Worm (Caenorhabditis elegans): ENCODE results near the gene lgc-44.

lgc-44 gene

DNA sequence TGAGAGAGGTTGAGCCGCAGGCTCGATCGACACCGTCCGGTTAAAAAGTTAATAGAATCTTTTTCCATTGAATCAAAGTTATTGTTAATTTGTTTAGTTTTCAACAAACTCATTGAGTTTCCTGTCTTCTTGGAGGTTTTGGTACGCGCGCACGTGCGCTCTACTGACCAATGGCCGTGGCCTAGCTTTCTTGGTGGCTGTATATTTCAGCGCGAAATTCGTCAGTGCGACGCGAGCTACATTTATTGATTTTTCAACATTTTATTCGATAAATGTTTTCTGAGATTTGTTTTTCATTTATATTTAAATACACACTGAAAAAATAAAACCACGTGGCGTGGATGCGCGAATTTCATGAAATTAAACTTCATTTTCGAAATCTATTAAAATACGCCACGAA, 28.2 kb downstream of the lgc-44 start, which contains the start of gene bir-1 (continued):
- TF ChIP-seq pax-1 (tag; optimal IDR thresholded peaks at IDR 0.05) (no peak), hlh-13 (GFP tag; optimal IDR thresholded peaks at IDR 0.05) (no peak), ref-2 (tag; optimal IDR thresholded peaks at IDR 0.05) (peak; percentile 39), madf-2 (tag; optimal IDR thresholded peaks at IDR 0.05) (no peak), sox-4 (tag; optimal IDR thresholded peaks at IDR 0.05) (no peak), zip-5 (tag; optimal IDR thresholded peaks at IDR 0.05) (peak; percentile 48), fkh-10 (GFP tag; optimal IDR thresholded peaks at IDR 0.05) (no peak), tbx-7 (tag; optimal IDR thresholded peaks at IDR 0.05) (peak; percentile 73), syd-9 (tag; optimal IDR thresholded peaks at IDR 0.05) (no peak), eyg-1 (tag; optimal IDR thresholded peaks at IDR 0.05) (no peak), hlh-6 (tag; optimal IDR thresholded peaks at IDR 0.05) (no peak), pag-3 (tag; optimal IDR thresholded peaks at IDR 0.05; ENCODE audit: borderline replicate concordance) (no peak), unc-42 (tag; optimal IDR thresholded peaks at IDR 0.05) (peak; percentile 54), fkh-6 (tag; optimal IDR thresholded peaks at IDR 0.05) (peak; percentile 55), pat-9 (tag; optimal IDR thresholded peaks at IDR 0.05) (no peak), ceh-48 (tag; optimal IDR thresholded peaks at IDR 0.05) (peak; percentile 95), gmeb-2 (tag; optimal IDR thresholded peaks at IDR 0.05) (no peak), sdc-2 (tag; optimal IDR thresholded peaks at IDR 0.05) (no peak), pqm-1 (tag; optimal IDR thresholded peaks at IDR 0.05) (peak; percentile 34), ceh-31 (tag; optimal IDR thresholded peaks at IDR 0.05) (peak; percentile 94), C08G9.2 (tag; optimal IDR thresholded peaks at IDR 0.05) (peak; percentile 89), hlh-15 (tag; optimal IDR thresholded peaks at IDR 0.05) (no peak), ceh-19 (GFP tag; optimal IDR thresholded peaks at IDR 0.05) (no peak)

DNA sequence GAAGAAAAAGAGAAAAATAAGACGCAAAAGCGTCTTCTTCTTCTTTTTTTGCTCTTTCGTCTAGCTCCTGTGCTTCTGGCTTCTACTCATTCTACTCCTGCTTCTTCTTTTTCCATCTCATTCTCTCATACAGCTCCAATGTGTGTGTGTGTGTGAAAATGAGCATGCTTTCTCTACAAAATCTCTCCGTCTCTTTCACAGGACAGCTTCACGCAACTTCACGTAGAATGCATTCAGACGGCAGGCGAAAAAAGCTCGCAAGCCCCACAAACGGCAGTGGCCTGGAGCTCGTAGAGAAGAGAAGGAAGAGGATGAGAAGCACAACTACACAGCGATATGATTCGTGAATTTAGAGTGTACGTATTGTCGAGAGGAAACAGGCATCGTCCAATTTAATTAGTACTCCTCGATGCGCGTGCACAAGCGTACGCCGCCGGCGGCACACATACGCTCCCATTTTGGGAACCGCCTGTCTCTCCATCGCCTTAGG, 31.1 kb downstream of the lgc-44 start:
- TF ChIP-seq lim-6 (tag; optimal IDR thresholded peaks at IDR 0.05) (no peak), ttx-3 (tag; optimal IDR thresholded peaks at IDR 0.05) (peak; percentile 34), madf-2 (tag; optimal IDR thresholded peaks at IDR 0.05) (no peak), K02D7.2 (tag; optimal IDR thresholded peaks at IDR 0.05) (no peak), pat-9 (tag; optimal IDR thresholded peaks at IDR 0.05) (peak; percentile 14), pax-1 (tag; optimal IDR thresholded peaks at IDR 0.05) (no peak), tbx-7 (tag; optimal IDR thresholded peaks at IDR 0.05) (no peak), npax-4 (tag; optimal IDR thresholded peaks at IDR 0.05) (no peak), hlh-15 (tag; optimal IDR thresholded peaks at IDR 0.05) (no peak), sox-4 (tag; optimal IDR thresholded peaks at IDR 0.05) (no peak), ceh-34 (tag; optimal IDR thresholded peaks at IDR 0.05) (no peak), eyg-1 (tag; optimal IDR thresholded peaks at IDR 0.05) (no peak), pag-3 (tag; optimal IDR thresholded peaks at IDR 0.05; ENCODE audit: borderline replicate concordance) (no peak), fax-1 (tag; optimal IDR thresholded peaks at IDR 0.05) (no peak), tbx-2 (tag; optimal IDR thresholded peaks at IDR 0.05) (peak; percentile 48), fkh-10 (GFP tag; optimal IDR thresholded peaks at IDR 0.05) (no peak), dmd-4 (tag; optimal IDR thresholded peaks at IDR 0.05; ENCODE audit: borderline replicate concordance) (no peak), ceh-14 (tag; optimal IDR thresholded peaks at IDR 0.05) (peak; percentile 89), sox-2 (GFP tag; IDR thresholded peaks at IDR 0.05) (no peak), ahr-1 (tag; optimal IDR thresholded peaks at IDR 0.05) (no peak), ref-2 (tag; optimal IDR thresholded peaks at IDR 0.05) (peak; percentile 32), F13H6.1 (tag; optimal IDR thresholded peaks at IDR 0.05) (no peak), ceh-30 (tag; optimal IDR thresholded peaks at IDR 0.05) (no peak), hlh-6 (tag; optimal IDR thresholded peaks at IDR 0.05) (peak; percentile 51), ceh-45 (GFP tag; IDR thresholded peaks at IDR 0.05) (no peak), nhr-11 (tag; optimal IDR thresholded peaks at IDR 0.05) (no peak), ceh-31 (tag; optimal IDR thresholded peaks at IDR 0.05) (peak; percentile 79), pha-4 (tag; optimal IDR thresholded peaks at IDR 0.05) (no peak), C08G9.2 (tag; optimal IDR thresholded peaks at IDR 0.05) (peak; percentile 11), ceh-24 (tag; optimal IDR thresholded peaks at IDR 0.05) (no peak), sdc-2 (tag; optimal IDR thresholded peaks at IDR 0.05) (no peak), hlh-8 (tag; optimal IDR thresholded peaks at IDR 0.05) (no peak), fkh-6 (tag; optimal IDR thresholded peaks at IDR 0.05) (no peak), unc-86 (tag; optimal IDR thresholded peaks at IDR 0.05) (no peak), lin-11 (tag; optimal IDR thresholded peaks at IDR 0.05) (no peak), unc-3 (GFP tag; conservative IDR thresholded peaks at IDR 0.05) (no peak), unc-3 (tag; optimal IDR thresholded peaks at IDR 0.05) (no peak), nfya-1 (tag; optimal IDR thresholded peaks at IDR 0.05) (peak; percentile 45), ama-1 (optimal IDR thresholded peaks at IDR 0.05) (no peak), hlh-30 (tag; optimal IDR thresholded peaks at IDR 0.05; ENCODE audit: insufficient read depth) (no peak), pros-1 (tag; optimal IDR thresholded peaks at IDR 0.05) (no peak), dve-1 (tag; optimal IDR thresholded peaks at IDR 0.05) (no peak)

Data from whole organism, late embryonic.